Fruit fly (Drosophila melanogaster) whole organism, pupa: ENCODE results near the gene msopa.

Experiments
- CG10348 ChIP-seq: fragments of 200-800 bp; sonication (Bioruptor generic); IDR thresholded peaks from 2 replicates; pipeline ENCODE4 v1.3.6; 2022; ENCODE audit warnings: missing biosample characterization, missing genetic modification characterization
- CG12605 ChIP-seq: fragments of 200-800 bp; sonication (Bioruptor generic); IDR thresholded peaks from 2 replicates; pipeline ENCODE4 v1.3.6; 2022; ENCODE audit warnings: missing biosample characterization, missing genetic modification characterization
- CG13204 ChIP-seq: fragments of 200-800 bp; sonication (Bioruptor generic); optimal IDR thresholded peaks from 2 replicates; lab custom pipeline; 2018; ENCODE audit warnings: missing biosample characterization, mild to moderate bottlenecking, missing genetic modification characterization, moderate library complexity
- CG14655 ChIP-seq: fragments of 200-800 bp; sonication (Bioruptor generic); optimal IDR thresholded peaks from 3 replicates; lab custom pipeline; 2017; ENCODE audit warnings: mild to moderate bottlenecking, missing biosample characterization, missing genetic modification reagents, missing genetic modification characterization
- CG15710 ChIP-seq: fragments of 200-800 bp; sonication (Bioruptor generic); optimal IDR thresholded peaks from 2 replicates; lab custom pipeline; 2018; ENCODE audit warnings: missing biosample characterization, mild to moderate bottlenecking, missing genetic modification characterization, moderate library complexity
- CG17806 ChIP-seq: fragments of 200-800 bp; sonication (Bioruptor generic); optimal IDR thresholded peaks from 2 replicates; lab custom pipeline; 2018; ENCODE audit warnings: missing biosample characterization, mild to moderate bottlenecking, missing genetic modification characterization, moderate library complexity
- CG32121 ChIP-seq: fragments of 200-800 bp; sonication (Bioruptor generic); IDR thresholded peaks from 2 replicates; pipeline ENCODE4 v1.3.6; 2022; ENCODE audit warnings: missing biosample characterization, missing genetic modification characterization
- CG34367 ChIP-seq: fragments of 200-800 bp; sonication (Bioruptor generic); optimal IDR thresholded peaks from 2 replicates; lab custom pipeline; 2018; ENCODE audit warnings: missing biosample characterization, mild to moderate bottlenecking, missing genetic modification characterization
- CG4496 ChIP-seq: fragments of 200-800 bp; sonication (Bioruptor generic); IDR thresholded peaks from 3 replicates; pipeline ENCODE4 v1.3.6; 2022; ENCODE audit warnings: missing biosample characterization, missing genetic modification characterization
- CG8159 ChIP-seq: fragments of 200-800 bp; sonication (Bioruptor generic); optimal IDR thresholded peaks from 3 replicates; lab custom pipeline; 2018; ENCODE audit warnings: missing biosample characterization, mild to moderate bottlenecking, missing genetic modification characterization, moderate library complexity
- CG8301 ChIP-seq: fragments of 200-800 bp; sonication (Bioruptor generic); optimal IDR thresholded peaks from 2 replicates; lab custom pipeline; 2018; ENCODE audit warnings: missing biosample characterization, mild to moderate bottlenecking, missing genetic modification characterization
- CG9948 ChIP-seq: fragments of 200-800 bp; sonication (Bioruptor generic); optimal IDR thresholded peaks from 2 replicates; lab custom pipeline; 2018; ENCODE audit warnings: missing biosample characterization, mild to moderate bottlenecking, missing genetic modification characterization, moderate library complexity
- D1 ChIP-seq: fragments of 200-800 bp; sonication (Bioruptor generic); optimal IDR thresholded peaks from 2 replicates; lab custom pipeline; 2018; ENCODE audit warnings: missing biosample characterization, mild to moderate bottlenecking, missing genetic modification characterization, moderate library complexity
- EcR ChIP-seq: fragments of 200-800 bp; sonication (Bioruptor generic); optimal IDR thresholded peaks from 3 replicates; lab custom pipeline; 2019; ENCODE audit warnings: missing biosample characterization, missing genetic modification characterization, mild to moderate bottlenecking, moderate library complexity, missing genetic modification reagents
- Ets98B ChIP-seq: fragments of 200-800 bp; sonication (Bioruptor generic); IDR thresholded peaks from 2 replicates; pipeline ENCODE4 v1.3.6; 2022; ENCODE audit warnings: missing biosample characterization, missing genetic modification characterization
- Pif1A ChIP-seq: fragments of 200-800 bp; sonication (Bioruptor generic); optimal IDR thresholded peaks from 3 replicates; lab custom pipeline; 2016; ENCODE audit warnings: missing biosample characterization, missing genetic modification characterization
- Pif1B ChIP-seq: fragments of 200-800 bp; sonication (Bioruptor generic); optimal IDR thresholded peaks from 3 replicates; lab custom pipeline; 2016; ENCODE audit warnings: missing biosample characterization, missing genetic modification characterization
- Snoo ChIP-seq: fragments of 200-800 bp; sonication (Bioruptor generic); optimal IDR thresholded peaks from 3 replicates; lab custom pipeline; 2017; ENCODE audit warnings: missing biosample characterization, mild to moderate bottlenecking, missing genetic modification characterization, inconsistent platforms
- fd96Ca ChIP-seq: fragments of 200-800 bp; sonication (Bioruptor generic); IDR thresholded peaks from 3 replicates; pipeline ENCODE4 v1.3.6; 2022; ENCODE audit warnings: missing biosample characterization, missing genetic modification characterization
- gl ChIP-seq: fragments of 200-800 bp; sonication (Bioruptor generic); optimal IDR thresholded peaks from 2 replicates; lab custom pipeline; 2018; ENCODE audit warnings: missing biosample characterization, mild to moderate bottlenecking, missing genetic modification characterization
- rn ChIP-seq: fragments of 200-800 bp; sonication (Bioruptor generic); IDR thresholded peaks from 2 replicates; pipeline ENCODE4 v1.3.6; 2022; ENCODE audit warnings: missing biosample characterization, missing genetic modification characterization

msopa gene

DNA sequence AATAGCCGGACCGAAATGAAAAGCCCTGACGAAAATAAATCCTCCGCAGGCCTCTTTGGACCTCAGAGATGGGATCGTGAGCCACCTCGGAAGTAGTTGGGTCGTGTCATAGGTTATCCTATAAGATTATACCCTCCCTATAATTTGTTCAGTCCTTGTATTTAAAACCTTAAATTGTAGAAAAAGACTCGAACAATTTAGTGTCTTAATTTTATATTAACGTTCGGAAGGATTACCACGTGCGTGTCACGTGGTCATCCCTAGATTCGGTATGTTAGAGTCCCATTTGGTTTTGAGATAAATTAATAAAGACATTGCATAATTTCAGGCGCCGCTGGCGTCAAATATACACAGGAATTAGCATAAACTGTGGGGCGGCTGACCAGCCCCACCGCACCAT, 4.5 kb upstream of the msopa start:
- TF ChIP-seq CG32121 (GFP tag; lab: Robert Waterston, UW) = peak; percentile 58
- TF ChIP-seq CG9948 (tag; lab: Kevin White, UChicago) = peak; percentile 50
- TF ChIP-seq gl = no peak
- TF ChIP-seq CG17806 (tag; lab: Kevin White, UChicago) = peak; percentile 48
- TF ChIP-seq CG12605 = no peak
- peak; percentile 76 for TF ChIP-seq CG4496
- peak; percentile 61 for TF ChIP-seq CG8159 (tag; lab: Kevin White, UChicago)
- peak; percentile 52 for TF ChIP-seq CG34367
- TF ChIP-seq CG10348 (GFP tag; lab: Robert Waterston, UW) = no peak
- TF ChIP-seq Pif1A (GFP tag; lab: Kevin White, UChicago) = peak; percentile 70
- peak; percentile 65 for TF ChIP-seq Ets98B (GFP tag; lab: Robert Waterston, UW)
- peak; percentile 76 for TF ChIP-seq fd96Ca (GFP tag; lab: Robert Waterston, UW)
- TF ChIP-seq Pif1B (GFP tag; lab: Kevin White, UChicago) = peak; percentile 71
- no peak for TF ChIP-seq CG13204 (GFP tag; lab: Kevin White, UChicago)
- TF ChIP-seq EcR (GFP tag; lab: Kevin White, UChicago) = no peak
- no peak for TF ChIP-seq D1 (tag; lab: Kevin White, UChicago)
- no peak for TF ChIP-seq rn (GFP tag; lab: Robert Waterston, UW)
- TF ChIP-seq CG8301 (tag; lab: Kevin White, UChicago) = peak; percentile 61
- TF ChIP-seq Snoo = peak; percentile 52
- TF ChIP-seq CG14655 (GFP tag; lab: Kevin White, UChicago) = peak; percentile 65
- TF ChIP-seq CG15710 (tag; lab: Kevin White, UChicago) = peak; percentile 64

DNA sequence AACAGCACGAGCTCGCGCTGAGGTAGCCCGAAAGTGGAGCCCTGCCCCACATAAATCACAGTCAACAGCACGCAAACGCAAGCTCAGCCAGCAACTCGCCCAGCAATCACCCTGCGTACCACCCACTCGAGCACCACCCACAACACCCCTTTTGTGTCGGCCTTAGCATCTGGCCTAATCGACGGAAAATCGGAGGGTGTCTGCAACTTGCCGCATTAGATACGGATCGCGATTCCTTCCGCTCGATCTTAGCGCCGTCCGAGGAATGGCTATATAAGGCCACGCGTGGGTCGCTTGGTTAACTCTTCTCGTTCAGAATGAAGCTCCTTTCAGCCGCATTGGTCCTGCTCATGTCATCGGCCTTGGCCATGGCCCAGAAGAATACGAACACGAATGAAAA, 2.5 kb upstream of the msopa start, which contains the start of gene Sfp79B:
Gene Sfp79B, plus strand, starts transcription at position 301 of the 400 bp plus-strand sequence.
- TF ChIP-seq CG15710 (tag; lab: Kevin White, UChicago) (no peak), EcR (GFP tag; lab: Kevin White, UChicago) (no peak)

DNA sequence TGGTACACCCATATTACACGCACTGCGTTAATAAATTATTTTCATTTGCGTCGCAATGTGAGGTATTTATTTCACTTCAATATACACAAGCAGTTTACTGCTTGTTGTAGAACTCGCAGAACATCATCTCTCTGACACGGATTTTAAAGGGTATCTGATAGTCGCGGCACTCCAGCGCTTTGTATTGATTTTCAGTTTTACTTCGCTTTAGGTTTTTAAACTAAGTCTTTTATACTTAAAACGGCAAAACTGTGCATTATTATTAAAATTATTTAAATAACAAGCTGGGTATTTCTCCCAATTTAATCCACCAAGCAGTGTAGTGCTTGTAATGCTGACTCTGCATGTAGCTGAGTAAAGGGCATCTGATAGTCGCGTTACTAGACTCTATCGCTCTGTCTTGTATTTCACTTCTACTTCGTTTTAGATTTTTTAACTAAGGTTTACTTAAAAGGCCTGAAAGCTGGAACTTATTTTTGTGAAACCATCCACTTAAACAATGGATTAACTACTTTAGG, 670 bp downstream of the msopa start:
- no peak for TF ChIP-seq CG8301 (tag; lab: Kevin White, UChicago)
- no peak for TF ChIP-seq CG17806 (tag; lab: Kevin White, UChicago)
- no peak for TF ChIP-seq Snoo

DNA sequence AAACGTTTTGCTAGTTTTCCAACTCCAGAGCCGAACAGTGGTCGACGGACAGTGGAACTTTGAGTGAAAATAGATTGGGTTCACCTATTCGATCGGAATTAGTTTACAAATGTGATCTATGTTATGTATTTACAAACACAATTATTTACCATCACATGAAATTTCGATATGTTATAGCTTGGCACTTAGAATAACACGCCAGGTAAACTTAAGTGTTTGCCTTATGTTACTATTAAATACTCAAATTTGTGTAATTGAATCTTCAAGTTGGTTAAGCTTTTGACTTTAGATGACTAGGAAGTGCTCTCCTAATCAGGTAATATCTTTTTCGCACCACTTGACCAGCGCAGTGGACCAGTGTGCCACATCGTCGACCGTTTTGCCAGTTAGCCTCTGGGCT, 8.8 kb downstream of the msopa start:
- TF ChIP-seq EcR (GFP tag; lab: Kevin White, UChicago) = no peak
- peak; percentile 34 for TF ChIP-seq CG14655 (GFP tag; lab: Kevin White, UChicago)
- peak; percentile 6 for TF ChIP-seq CG8159 (tag; lab: Kevin White, UChicago)
- no peak for TF ChIP-seq Ets98B (GFP tag; lab: Robert Waterston, UW)

DNA sequence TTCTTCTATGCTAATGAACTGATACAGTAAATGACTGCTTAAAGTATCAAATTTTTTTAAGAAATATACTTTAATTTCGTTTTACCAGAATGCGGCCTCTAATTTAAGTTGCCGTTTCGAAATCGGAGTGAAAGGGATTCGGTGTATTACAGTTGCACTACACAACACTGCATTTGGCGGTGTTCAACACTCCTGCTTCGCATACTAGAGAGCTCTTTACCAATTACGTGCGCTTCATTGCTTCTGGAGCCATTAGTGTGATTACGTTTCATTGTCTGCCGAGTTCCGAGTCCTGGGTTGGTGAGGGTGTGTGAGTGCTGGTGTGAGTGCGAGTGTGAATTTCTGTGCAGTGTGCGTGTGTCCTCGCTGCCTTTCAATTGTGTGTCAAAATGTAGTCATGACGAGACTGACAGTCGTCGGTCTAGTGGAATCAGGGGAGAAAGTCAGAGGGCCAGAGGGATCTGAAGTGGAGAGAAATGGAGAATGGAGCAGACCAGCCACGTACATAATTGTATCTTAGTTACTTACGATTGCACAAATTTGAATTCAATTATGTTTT, 11.9 kb downstream of the msopa start:
- TF ChIP-seq rn (GFP tag; lab: Robert Waterston, UW) (no peak), Ets98B (GFP tag; lab: Robert Waterston, UW) (no peak)
- TF ChIP-seq, all 21 proteins: peak for 0

DNA sequence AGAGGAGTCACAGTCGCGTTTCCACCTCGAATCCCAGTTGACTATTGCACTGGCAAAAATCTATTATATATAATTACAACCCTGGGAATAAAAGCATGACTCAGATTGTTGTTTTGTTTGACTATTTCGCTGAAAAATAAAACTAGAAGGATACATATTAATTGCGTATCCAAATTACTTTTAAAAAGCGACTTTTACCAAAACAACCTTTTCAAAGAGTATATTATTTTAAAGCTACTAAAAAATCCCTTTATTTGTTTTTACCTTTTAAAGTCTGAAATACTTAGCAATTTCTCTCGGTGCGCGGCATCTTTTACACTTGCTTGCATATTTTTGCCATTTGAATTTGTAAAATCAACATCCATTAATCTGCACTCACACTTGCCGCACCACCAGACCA, 24.2 kb downstream of the msopa start:
- TF ChIP-seq Pif1A (GFP tag; lab: Kevin White, UChicago) (peak; percentile 15), CG8301 (tag; lab: Kevin White, UChicago) (peak; percentile 68), CG4496 (no peak), EcR (GFP tag; lab: Kevin White, UChicago) (no peak), CG17806 (tag; lab: Kevin White, UChicago) (peak; percentile 35), CG14655 (GFP tag; lab: Kevin White, UChicago) (peak; percentile 79), Snoo (no peak), CG34367 (peak; percentile 22), CG15710 (tag; lab: Kevin White, UChicago) (peak; percentile 28), Ets98B (GFP tag; lab: Robert Waterston, UW) (peak; percentile 16; the same call in 1 of the 2 replicates), CG9948 (tag; lab: Kevin White, UChicago) (peak; percentile 55), CG8159 (tag; lab: Kevin White, UChicago) (peak; percentile 47), D1 (tag; lab: Kevin White, UChicago) (no peak), Pif1B (GFP tag; lab: Kevin White, UChicago) (no peak)

DNA sequence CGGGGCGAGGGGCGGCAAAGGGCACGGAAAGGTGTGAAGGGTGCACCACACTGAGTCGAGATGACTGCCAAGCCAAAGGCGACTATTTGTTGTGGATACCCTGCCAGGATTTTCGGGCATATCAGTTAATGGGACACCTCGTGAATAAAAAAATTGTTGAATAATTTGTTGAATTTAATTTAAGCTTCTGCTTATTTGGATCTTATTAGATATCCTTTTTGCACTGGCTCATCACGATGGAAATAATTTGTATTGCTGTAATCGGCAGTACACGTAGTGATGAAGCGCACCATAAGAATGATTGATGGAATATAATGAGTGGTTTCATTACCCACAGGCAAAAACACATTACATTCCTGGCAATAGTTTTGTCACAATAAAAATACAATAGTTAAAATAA, 27.4 kb downstream of the msopa start:
- TF ChIP-seq CG8301 (tag; lab: Kevin White, UChicago) (no peak), CG8159 (tag; lab: Kevin White, UChicago) (peak; percentile 10)
